Fruit fly (Drosophila melanogaster) whole organism, prepupa: ENCODE results near the gene Ir94b.
A peak's percentile ranks its signal among the peaks of the same experiment; 100 is the strongest.

Source experiments
- CG10631 ChIP-seq: fragments of 200-800 bp; sonication (Bioruptor generic); optimal IDR thresholded peaks from 2 replicates; lab custom pipeline; 2016; ENCODE audit warnings: missing biosample characterization, missing genetic modification characterization
- CG10669 ChIP-seq: fragments of 200-800 bp; sonication (Bioruptor generic); optimal IDR thresholded peaks from 3 replicates; lab custom pipeline; 2018; ENCODE audit warnings: missing biosample characterization, mild to moderate bottlenecking, missing genetic modification characterization, moderate library complexity
- CG11294 ChIP-seq: fragments of 200-800 bp; sonication (Bioruptor generic); IDR thresholded peaks from 2 replicates; pipeline ENCODE4 v1.3.6; 2022; ENCODE audit warnings: missing biosample characterization, missing genetic modification characterization
- CG11762 ChIP-seq: fragments of 200-800 bp; sonication (Bioruptor generic); optimal IDR thresholded peaks from 3 replicates; lab custom pipeline; 2016; ENCODE audit warnings: missing biosample characterization, missing genetic modification characterization; ENCODE audit not compliant: insufficient read depth
- CG15336 ChIP-seq: fragments of 200-800 bp; sonication (Bioruptor generic); IDR thresholded peaks from 2 replicates; pipeline ENCODE4 v1.3.6; 2022; ENCODE audit warnings: missing biosample characterization, missing genetic modification characterization
- CG1621 ChIP-seq: fragments of 200-800 bp; sonication (Bioruptor generic); optimal IDR thresholded peaks from 3 replicates; lab custom pipeline; 2018; ENCODE audit warnings: missing biosample characterization, mild to moderate bottlenecking, missing genetic modification characterization
- CG16779 ChIP-seq: fragments of 200-800 bp; sonication (Bioruptor generic); optimal IDR thresholded peaks from 3 replicates; lab custom pipeline; 2017; ENCODE audit warnings: missing biosample characterization, mild to moderate bottlenecking, missing genetic modification characterization
- CG3032 ChIP-seq: fragments of 200-800 bp; optimal IDR thresholded peaks from 2 replicates; lab custom pipeline; 2019; ENCODE audit warnings: missing biosample characterization, mild to moderate bottlenecking, missing genetic modification characterization, moderate library complexity
- CG31627 ChIP-seq: fragments of 200-800 bp; sonication (Bioruptor generic); optimal IDR thresholded peaks from 3 replicates; lab custom pipeline; 2016; ENCODE audit warnings: missing biosample characterization, missing genetic modification characterization
- CG32006 ChIP-seq: fragments of 200-800 bp; sonication (Bioruptor generic); optimal IDR thresholded peaks from 3 replicates; lab custom pipeline; 2017; ENCODE audit warnings: missing biosample characterization, mild to moderate bottlenecking, missing genetic modification characterization
- CG34406 ChIP-seq: fragments of 200-800 bp; sonication (Bioruptor generic); optimal IDR thresholded peaks from 3 replicates; lab custom pipeline; 2016; ENCODE audit warnings: missing biosample characterization, missing genetic modification characterization
- CG4318 ChIP-seq: fragments of 200-800 bp; sonication (Bioruptor generic); optimal IDR thresholded peaks from 3 replicates; lab custom pipeline; 2017; ENCODE audit warnings: missing biosample characterization, mild to moderate bottlenecking, missing genetic modification characterization
- CG6163 ChIP-seq: fragments of 200-800 bp; sonication (Bioruptor generic); IDR thresholded peaks from 3 replicates; pipeline ENCODE4 v1.3.6; 2022; ENCODE audit warnings: missing biosample characterization, missing genetic modification characterization
- CG6276 ChIP-seq: fragments of 200-800 bp; sonication (Bioruptor generic); optimal IDR thresholded peaks from 2 replicates; lab custom pipeline; 2017; ENCODE audit warnings: missing biosample characterization, mild to moderate bottlenecking, missing genetic modification characterization
- CG6792 ChIP-seq: fragments of 200-800 bp; sonication (Bioruptor generic); optimal IDR thresholded peaks from 3 replicates; lab custom pipeline; 2016; ENCODE audit warnings: missing biosample characterization, missing genetic modification characterization
- CG6808 ChIP-seq: fragments of 200-800 bp; sonication (Bioruptor generic); optimal IDR thresholded peaks from 3 replicates; lab custom pipeline; 2017; ENCODE audit warnings: missing biosample characterization, missing genetic modification characterization, mild to moderate bottlenecking, moderate library complexity, missing genetic modification reagents
- CG6854 ChIP-seq: fragments of 200-800 bp; sonication (Bioruptor generic); optimal IDR thresholded peaks from 2 replicates; lab custom pipeline; 2017; ENCODE audit warnings: missing biosample characterization, mild to moderate bottlenecking, missing genetic modification characterization
- CG7368 ChIP-seq: fragments of 200-800 bp; sonication (Bioruptor generic); optimal IDR thresholded peaks from 3 replicates; lab custom pipeline; 2016; ENCODE audit warnings: missing biosample characterization, missing genetic modification characterization
- CG8119 ChIP-seq: fragments of 200-800 bp; sonication (Bioruptor generic); IDR thresholded peaks from 3 replicates; pipeline ENCODE4 v1.3.6; 2022; ENCODE audit warnings: missing biosample characterization, missing genetic modification characterization
- CG8632 ChIP-seq: fragments of 200-800 bp; sonication (Bioruptor generic); optimal IDR thresholded peaks from 3 replicates; lab custom pipeline; 2016; ENCODE audit warnings: missing biosample characterization, missing genetic modification characterization
- CG9139 ChIP-seq: fragments of 200-800 bp; sonication (Bioruptor generic); optimal IDR thresholded peaks from 3 replicates; lab custom pipeline; 2017; ENCODE audit warnings: missing biosample characterization, mild to moderate bottlenecking, missing genetic modification characterization
- Eip75B ChIP-seq: fragments of 200-800 bp; sonication (Bioruptor generic); optimal IDR thresholded peaks from 3 replicates; lab custom pipeline; 2016; ENCODE audit warnings: missing biosample characterization, missing genetic modification characterization
- Eip78C ChIP-seq: fragments of 200-800 bp; sonication (Bioruptor generic); peaks from one replicate; lab custom pipeline; 2016; ENCODE audit warnings: missing biosample characterization, missing genetic modification characterization
- Eip93F ChIP-seq: fragments of 200-800 bp; sonication (Bioruptor generic); optimal IDR thresholded peaks from 2 replicates; lab custom pipeline; 2016; ENCODE audit warnings: missing biosample characterization, mild to moderate bottlenecking, missing genetic modification characterization
- Ets96B ChIP-seq: fragments of 200-800 bp; optimal IDR thresholded peaks from 2 replicates; lab custom pipeline; 2019; ENCODE audit warnings: missing biosample characterization, mild to moderate bottlenecking, missing genetic modification characterization, moderate library complexity
- Gug ChIP-seq: fragments of 200-800 bp; sonication (Bioruptor generic); IDR thresholded peaks from 2 replicates; pipeline ENCODE4 v1.3.6; 2022; ENCODE audit warnings: missing biosample characterization, missing genetic modification characterization
- Hr38 ChIP-seq: sonication (Bioruptor generic); optimal IDR thresholded peaks from 2 replicates; lab custom pipeline; 2016; ENCODE audit warnings: missing biosample characterization, missing genetic modification characterization
- Hr39 ChIP-seq: fragments of 200-800 bp; sonication (Bioruptor generic); optimal IDR thresholded peaks from 2 replicates; lab custom pipeline; 2016; ENCODE audit warnings: missing biosample characterization, missing genetic modification characterization
- Hr4 ChIP-seq: fragments of 200-800 bp; sonication (Bioruptor generic); optimal IDR thresholded peaks from 3 replicates; lab custom pipeline; 2016; ENCODE audit warnings: missing biosample characterization, missing genetic modification characterization
- Lpt ChIP-seq: fragments of 200-800 bp; sonication (Bioruptor generic); optimal IDR thresholded peaks from 3 replicates; lab custom pipeline; 2016; ENCODE audit warnings: missing biosample characterization, missing genetic modification characterization
- Met ChIP-seq: fragments of 200-800 bp; sonication (Bioruptor generic); optimal IDR thresholded peaks from 3 replicates; lab custom pipeline; 2016; ENCODE audit warnings: missing biosample characterization, missing genetic modification characterization
- OdsH ChIP-seq: fragments of 200-800 bp; sonication (Bioruptor generic); optimal IDR thresholded peaks from 3 replicates; lab custom pipeline; 2016; ENCODE audit warnings: missing biosample characterization, missing genetic modification characterization
- Smox ChIP-seq: fragments of 200-800 bp; sonication (Bioruptor generic); optimal IDR thresholded peaks from 3 replicates; lab custom pipeline; 2016; ENCODE audit warnings: missing biosample characterization, missing genetic modification characterization
- Sox102F ChIP-seq: fragments of 200-800 bp; sonication (Bioruptor generic); optimal IDR thresholded peaks from 2 replicates; lab custom pipeline; 2016; ENCODE audit warnings: missing biosample characterization, mild to moderate bottlenecking, missing genetic modification characterization
- Sox14 ChIP-seq: fragments of 200-800 bp; sonication (Bioruptor generic); optimal IDR thresholded peaks from 3 replicates; lab custom pipeline; 2016; ENCODE audit warnings: missing biosample characterization, missing genetic modification characterization
- Sox15 ChIP-seq: fragments of 200-800 bp; sonication (Bioruptor generic); optimal IDR thresholded peaks from 3 replicates; lab custom pipeline; 2016; ENCODE audit warnings: missing biosample characterization, missing genetic modification characterization
- achi ChIP-seq: fragments of 200-800 bp; sonication (Bioruptor generic); optimal IDR thresholded peaks from 3 replicates; lab custom pipeline; 2016; ENCODE audit warnings: missing biosample characterization, missing genetic modification characterization
- acj6 ChIP-seq: fragments of 200-800 bp; sonication (Bioruptor generic); optimal IDR thresholded peaks from 3 replicates; lab custom pipeline; 2016; ENCODE audit warnings: missing biosample characterization, missing genetic modification characterization
- cyc ChIP-seq: fragments of 200-800 bp; sonication (Bioruptor generic); optimal IDR thresholded peaks from 3 replicates; lab custom pipeline; 2016; ENCODE audit warnings: missing biosample characterization, missing genetic modification characterization
- eg ChIP-seq: fragments of 200-800 bp; sonication (Bioruptor generic); IDR thresholded peaks from 3 replicates; pipeline ENCODE4 v1.3.6; 2022; ENCODE audit warnings: missing biosample characterization, missing genetic modification characterization
- esn ChIP-seq: fragments of 200-800 bp; sonication (Bioruptor generic); optimal IDR thresholded peaks from 2 replicates; lab custom pipeline; 2016; ENCODE audit warnings: missing biosample characterization, mild to moderate bottlenecking, missing genetic modification characterization, moderate library complexity
- fd59A ChIP-seq: fragments of 200-800 bp; sonication (Bioruptor generic); optimal IDR thresholded peaks from 2 replicates; lab custom pipeline; 2017; ENCODE audit warnings: missing biosample characterization, mild to moderate bottlenecking, missing genetic modification characterization, missing genetic modification reagents
- fd85E ChIP-seq: fragments of 200-800 bp; sonication (Bioruptor generic); optimal IDR thresholded peaks from 3 replicates; lab custom pipeline; 2016; ENCODE audit warnings: missing biosample characterization, missing genetic modification characterization
- fkh ChIP-seq: fragments of 200-800 bp; sonication (Bioruptor generic); optimal IDR thresholded peaks from 3 replicates; lab custom pipeline; 2017; ENCODE audit warnings: missing biosample characterization, mild to moderate bottlenecking, missing genetic modification characterization, moderate library complexity
- lz ChIP-seq: fragments of 200-800 bp; sonication (Bioruptor generic); optimal IDR thresholded peaks from 3 replicates; lab custom pipeline; 2016; ENCODE audit warnings: missing biosample characterization, missing genetic modification characterization
- net ChIP-seq: fragments of 200-800 bp; sonication (Bioruptor generic); optimal IDR thresholded peaks from 3 replicates; lab custom pipeline; 2016; ENCODE audit warnings: missing biosample characterization, missing genetic modification characterization
- pdm3 ChIP-seq: fragments of 200-800 bp; sonication (Bioruptor generic); optimal IDR thresholded peaks from 3 replicates; lab custom pipeline; 2016; ENCODE audit warnings: missing biosample characterization, missing genetic modification characterization
- salr ChIP-seq, 2 experiments: fragments of 200-800 bp; sonication (Bioruptor generic); optimal IDR thresholded peaks; 3 replicates each; lab custom pipeline; 2016 to 2018; ENCODE audit warnings: missing biosample characterization in 2 of 2, missing genetic modification characterization in 2 of 2, mild to moderate bottlenecking in 1 of 2
- spab ChIP-seq: fragments of 200-800 bp; sonication (Bioruptor generic); optimal IDR thresholded peaks from 2 replicates; lab custom pipeline; 2017; ENCODE audit warnings: missing biosample characterization, mild to moderate bottlenecking, missing genetic modification characterization, missing genetic modification reagents
- ss ChIP-seq, 2 experiments: fragments of 200-800 bp; sonication (Bioruptor generic); optimal IDR thresholded peaks; 2 replicates in 1 of 2; 3 replicates in 1 of 2; lab custom pipeline; 2017 to 2018; ENCODE audit warnings: mild to moderate bottlenecking in 2 of 2, missing biosample characterization in 2 of 2, missing genetic modification characterization in 2 of 2, moderate library complexity in 1 of 2
- svp ChIP-seq: fragments of 200-800 bp; sonication (Bioruptor generic); peaks from one replicate; lab custom pipeline; 2016; ENCODE audit warnings: missing biosample characterization, missing genetic modification characterization
- topi ChIP-seq: fragments of 200-800 bp; sonication (Bioruptor generic); optimal IDR thresholded peaks from 3 replicates; lab custom pipeline; 2016; ENCODE audit warnings: missing biosample characterization, missing genetic modification characterization
- vri ChIP-seq: fragments of 200-800 bp; sonication (Bioruptor generic); optimal IDR thresholded peaks from 3 replicates; lab custom pipeline; 2016; ENCODE audit warnings: missing biosample characterization, mild to moderate bottlenecking, missing genetic modification characterization

The Ir94b gene

dm6 chr3R:22141332-22141731 lies 24.3 kb upstream of the Ir94b start:
- TF ChIP-seq Sox14 (GFP tag; lab: Kevin White, UChicago) (peak; percentile 2), CG1621 (tag; lab: Kevin White, UChicago) (peak; percentile 4), ss (GFP tag; optimal IDR thresholded peaks at IDR 0.05; lab: Kevin White, UChicago) (no peak), CG31627 (GFP tag; lab: Kevin White, UChicago) (peak; percentile 14), fd59A (GFP tag; lab: Kevin White, UChicago) (no peak), spab (GFP tag; lab: Kevin White, UChicago) (no peak), CG10631 (GFP tag; lab: Kevin White, UChicago) (peak; percentile 5), Hr39 (GFP tag; lab: Kevin White, UChicago) (no peak), Lpt (GFP tag; lab: Kevin White, UChicago) (no peak), CG34406 (no peak), Met (GFP tag; lab: Kevin White, UChicago) (peak; percentile 23), Sox15 (GFP tag; lab: Kevin White, UChicago) (no peak), cyc (GFP tag; lab: Kevin White, UChicago) (no peak), CG11294 (no peak), Hr38 (no peak), achi (GFP tag; lab: Kevin White, UChicago) (peak; percentile 16), CG10669 (GFP tag; lab: Kevin White, UChicago) (no peak), Smox (peak; percentile 16), CG9139 (no peak), eg (GFP tag; lab: Robert Waterston, UW) (no peak), CG6808 (no peak), CG3032 (tag; lab: Kevin White, UChicago) (no peak), salr (GFP tag; optimal IDR thresholded peaks at IDR 0.05; lab: Kevin White, UChicago) (no peak), Sox102F (GFP tag; lab: Kevin White, UChicago) (no peak), CG7368 (GFP tag; lab: Kevin White, UChicago) (peak; percentile 23), esn (GFP tag; lab: Kevin White, UChicago) (peak; percentile 43), CG4318 (no peak), CG6792 (no peak), lz (GFP tag; lab: Kevin White, UChicago) (peak; percentile 1), Hr4 (GFP tag; lab: Kevin White, UChicago) (peak; percentile 10), Eip78C (GFP tag; lab: Kevin White, UChicago) (peak; percentile 73), svp (GFP tag; lab: Kevin White, UChicago) (peak; percentile 66), CG8632 (GFP tag; lab: Kevin White, UChicago) (no peak), Eip93F (GFP tag; lab: Kevin White, UChicago) (no peak), Ets96B (peak; percentile 8), CG6163 (no peak), vri (GFP tag; lab: Kevin White, UChicago) (no peak), pdm3 (GFP tag; lab: Kevin White, UChicago) (peak; percentile 35), net (GFP tag; lab: Kevin White, UChicago) (no peak), CG32006 (GFP tag; lab: Kevin White, UChicago) (peak; percentile 30), OdsH (GFP tag; lab: Kevin White, UChicago) (peak; percentile 37), Gug (GFP tag; lab: Robert Waterston, UW) (no peak), CG16779 (tag; lab: Kevin White, UChicago) (no peak), acj6 (GFP tag; lab: Kevin White, UChicago) (peak; percentile 29), Eip75B (GFP tag; lab: Kevin White, UChicago) (no peak), CG11762 (peak; percentile 16), CG8119 (GFP tag; lab: Robert Waterston, UW) (no peak), fkh (GFP tag; lab: Kevin White, UChicago) (no peak), CG15336 (GFP tag; lab: Robert Waterston, UW) (0 out of 2 replicates have a peak, but pooled peaks have one; percentile 7), topi (GFP tag; lab: Kevin White, UChicago) (peak; percentile 13), fd85E (GFP tag; lab: Kevin White, UChicago) (no peak), CG6854 (GFP tag; lab: Kevin White, UChicago) (no peak), CG6276 (GFP tag; lab: Kevin White, UChicago) (no peak)
